Fruit fly (Drosophila melanogaster): ENCODE data around the gene Miro.

DNA sequence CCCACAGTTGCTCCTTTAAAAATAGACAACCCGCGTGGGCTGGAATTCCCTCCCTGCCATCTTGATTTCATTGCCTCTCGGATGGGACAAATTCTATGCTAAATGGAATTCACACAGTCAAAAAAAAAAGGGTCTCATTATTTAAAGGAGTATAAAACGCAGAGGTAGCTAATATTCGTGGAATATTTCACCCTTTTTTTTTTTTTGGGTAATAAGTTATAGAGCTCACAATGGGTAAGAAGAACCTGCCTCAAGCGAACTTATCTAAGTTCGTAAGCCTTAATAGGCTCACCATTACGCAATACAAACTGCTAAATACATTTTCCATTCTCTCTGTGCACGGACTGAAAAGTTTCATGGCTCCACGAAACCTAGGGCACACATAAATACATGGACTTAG is 35.1 kb upstream of the Miro start:
- no peak for TF ChIP-seq EcR (GFP tag; optimal IDR thresholded peaks at IDR 0.05)
- no peak for TF ChIP-seq usp (GFP tag; optimal IDR thresholded peaks at IDR 0.05)
- TF ChIP-seq psq (optimal IDR thresholded peaks at IDR 0.05), result no peak
